Worm (Caenorhabditis elegans): Measurements from ENCODE around the gene chil-9.

- TF ChIP-seq hnd-1 (tag; optimal IDR thresholded peaks at IDR 0.05), result no peak
- TF ChIP-seq aly-1 (tag; optimal IDR thresholded peaks at IDR 0.05), result no peak
- TF ChIP-seq sea-1 (GFP tag; conservative IDR thresholded peaks at IDR 0.05), result no peak
- no peak for TF ChIP-seq ama-1 (optimal IDR thresholded peaks at IDR 0.05)
- no peak for TF ChIP-seq ceh-13 (GFP tag; optimal IDR thresholded peaks at IDR 0.05)
- TF ChIP-seq pes-1 (GFP tag; IDR thresholded peaks at IDR 0.05), result no peak
- TF ChIP-seq scrt-1 (GFP tag; IDR thresholded peaks at IDR 0.05), result no peak
- no peak for TF ChIP-seq tbx-11 (GFP tag; IDR thresholded peaks at IDR 0.05)
These were observed 42.5 kb downstream of the chil-9 start, which contains the start of gene cyp-13A6 for ce11 chrII:9802642-9803041.

Measured in whole organism, early embryonic.